Fruit fly (Drosophila melanogaster): ENCODE results near the gene CG6686.

The CG6686 gene

dm6 chr2L:12002922-12003791 lies 15.3 kb upstream of the CG6686 start (continued):
- no peak for TF ChIP-seq CG10147 (GFP tag; optimal IDR thresholded peaks at IDR 0.05)
- no peak for TF ChIP-seq CG15601 (tag; optimal IDR thresholded peaks at IDR 0.05)
- no peak for TF ChIP-seq CG9932 (GFP tag; IDR thresholded peaks at IDR 0.05)
- no peak for TF ChIP-seq ttk (GFP tag; IDR thresholded peaks at IDR 0.05)
- no peak for TF ChIP-seq CG17802 (tag; optimal IDR thresholded peaks at IDR 0.05)
- no peak for TF ChIP-seq zen2 (GFP tag; IDR thresholded peaks at IDR 0.05; ENCODE audit: partially characterized antibody)
- no peak for TF ChIP-seq CG13624 (GFP tag; optimal IDR thresholded peaks at IDR 0.05)
- TF ChIP-seq cwo (GFP tag; optimal IDR thresholded peaks at IDR 0.05), result peak; percentile 100
- TF ChIP-seq CG6791 (GFP tag; IDR thresholded peaks at IDR 0.05; ENCODE audit: partially characterized antibody), result no peak
- peak; percentile 63 for TF ChIP-seq CG2712 (tag; optimal IDR thresholded peaks at IDR 0.05)
- TF ChIP-seq CG12391 (tag; optimal IDR thresholded peaks at IDR 0.05), result peak; percentile 63
- no peak for TF ChIP-seq lbe (GFP tag; optimal IDR thresholded peaks at IDR 0.05)
- no peak for TF ChIP-seq twi (tag; optimal IDR thresholded peaks at IDR 0.05)
- TF ChIP-seq HLH3B (GFP tag; IDR thresholded peaks at IDR 0.05), result no peak
- TF ChIP-seq CG15269 (tag; optimal IDR thresholded peaks at IDR 0.05), result peak; percentile 66
- no peak for TF ChIP-seq eyg (GFP tag; optimal IDR thresholded peaks at IDR 0.05)
- no peak for TF ChIP-seq Hmx (GFP tag; optimal IDR thresholded peaks at IDR 0.05)
- TF ChIP-seq abd-A (tag; optimal IDR thresholded peaks at IDR 0.05), result peak; percentile 100
- peak; percentile 29 for TF ChIP-seq HLH54F (GFP tag; optimal IDR thresholded peaks at IDR 0.05)
- TF ChIP-seq CG8478 (optimal IDR thresholded peaks at IDR 0.05), result no peak
- TF ChIP-seq seq (GFP tag; IDR thresholded peaks at IDR 0.05), result no peak
- no peak for TF ChIP-seq CG17328 (GFP tag; IDR thresholded peaks at IDR 0.05)
- TF ChIP-seq onecut (GFP tag; IDR thresholded peaks at IDR 0.05), result peak; percentile 15; the same call in 1 of the 2 replicates
- no peak for TF ChIP-seq Vsx1 (GFP tag; optimal IDR thresholded peaks at IDR 0.05)
- TF ChIP-seq tap (tag; optimal IDR thresholded peaks at IDR 0.05), result peak; percentile 48
- TF ChIP-seq cg (GFP tag; optimal IDR thresholded peaks at IDR 0.05), result no peak
- no peak for TF ChIP-seq Bdp1 (GFP tag; optimal IDR thresholded peaks at IDR 0.05)
- TF ChIP-seq NC2β (GFP tag; optimal IDR thresholded peaks at IDR 0.05), result no peak
- TF ChIP-seq CG14441 (GFP tag; IDR thresholded peaks at IDR 0.05), result no peak
- TF ChIP-seq nom (GFP tag; optimal IDR thresholded peaks at IDR 0.05), result peak; percentile 60
- peak; percentile 33 for TF ChIP-seq CG11504 (tag; optimal IDR thresholded peaks at IDR 0.05)
- TF ChIP-seq Sry-β (GFP tag; optimal IDR thresholded peaks at IDR 0.05), result no peak
- no peak for TF ChIP-seq tup (GFP tag; optimal IDR thresholded peaks at IDR 0.05)
- TF ChIP-seq psq (GFP tag; optimal IDR thresholded peaks at IDR 0.05), result no peak
- TF ChIP-seq CG18764 (GFP tag; optimal IDR thresholded peaks at IDR 0.05), result peak; percentile 41
- TF ChIP-seq CG4404 (GFP tag; IDR thresholded peaks at IDR 0.05), result no peak
- peak; percentile 32 for TF ChIP-seq CG9437 (GFP tag; optimal IDR thresholded peaks at IDR 0.05)
- no peak for TF ChIP-seq CG10274 (GFP tag; optimal IDR thresholded peaks at IDR 0.05)
- peak; percentile 43 for TF ChIP-seq Fer3 (tag; optimal IDR thresholded peaks at IDR 0.05)
- TF ChIP-seq CG18011 (GFP tag; optimal IDR thresholded peaks at IDR 0.05), result no peak
- TF ChIP-seq Lpt (GFP tag; optimal IDR thresholded peaks at IDR 0.05), result no peak
- no peak for TF ChIP-seq tio (GFP tag; optimal IDR thresholded peaks at IDR 0.05)
- TF ChIP-seq Doc3 (GFP tag; IDR thresholded peaks at IDR 0.05; ENCODE audit: partially characterized antibody), result no peak
- no peak for TF ChIP-seq CG14860 (GFP tag; IDR thresholded peaks at IDR 0.05; ENCODE audit: partially characterized antibody)
- TF ChIP-seq Ravus (GFP tag; IDR thresholded peaks at IDR 0.05), result no peak
- peak in 1 of 2 experiments; percentile 78 for TF ChIP-seq Eip74EF (GFP tag; optimal IDR thresholded peaks at IDR 0.05)
- no peak for TF ChIP-seq esg (GFP tag; conservative IDR thresholded peaks at IDR 0.05)
- TF ChIP-seq CG3838 (GFP tag; optimal IDR thresholded peaks at IDR 0.05), result no peak
- TF ChIP-seq pfk (GFP tag; optimal IDR thresholded peaks at IDR 0.05), result no peak

Measured in whole organism, embryonic.